Worm (Caenorhabditis elegans) whole organism, early embryonic: ENCODE results near the gene Y71H2AL.2.

Experiments
- B0310.2 ChIP-seq: sonication (generic microtip); optimal IDR thresholded peaks from 2 replicates; lab custom pipeline; 2016; ENCODE audit warnings: mild to moderate bottlenecking, missing genetic modification characterization, missing compliant biosample characterization
- F13C5.2 ChIP-seq: sonication (generic microtip); optimal IDR thresholded peaks from 2 replicates; lab custom pipeline; 2017; ENCODE audit warnings: mild to moderate bottlenecking, missing genetic modification characterization, inconsistent platforms, missing compliant biosample characterization
- aly-1 ChIP-seq: sonication (generic microtip); optimal IDR thresholded peaks from 2 replicates; lab custom pipeline; 2016; ENCODE audit warnings: missing genetic modification characterization, missing compliant biosample characterization
- ama-1 ChIP-seq: fragments of 150-350 bp; optimal IDR thresholded peaks from 2 replicates; lab custom pipeline; 2014
- ceh-13 ChIP-seq: fragments of 200-800 bp; sonication (Bioruptor generic); optimal IDR thresholded peaks from 2 replicates; lab custom pipeline; 2018; ENCODE audit warnings: mild to moderate bottlenecking, missing genetic modification characterization, missing compliant biosample characterization
- ceh-36 ChIP-seq: sonication (generic microtip); optimal IDR thresholded peaks from 2 replicates; lab custom pipeline; 2016; ENCODE audit warnings: missing genetic modification characterization, inconsistent platforms, missing compliant biosample characterization
- ets-7 ChIP-seq: sonication (generic microtip); optimal IDR thresholded peaks from 2 replicates; lab custom pipeline; 2016; ENCODE audit warnings: missing genotype, missing genetic modification characterization, missing compliant biosample characterization
- flt-1 ChIP-seq: fragments of 200-800 bp; sonication (Bioruptor generic); IDR thresholded peaks from 2 replicates; pipeline ENCODE4 v1.3.6; 2022; ENCODE audit warnings: missing genetic modification characterization, missing compliant biosample characterization
- hmbx-1 ChIP-seq: sonication (generic microtip); optimal IDR thresholded peaks from 2 replicates; lab custom pipeline; 2016; ENCODE audit warnings: mild to moderate bottlenecking, missing genetic modification characterization, missing compliant biosample characterization
- hmg-4 ChIP-seq: fragments of 200-800 bp; sonication (Bioruptor generic); optimal IDR thresholded peaks from 2 replicates; lab custom pipeline; 2018; ENCODE audit warnings: mild to moderate bottlenecking, missing genetic modification characterization, missing compliant biosample characterization
- hnd-1 ChIP-seq: sonication (generic microtip); optimal IDR thresholded peaks from 2 replicates; lab custom pipeline; 2016; ENCODE audit warnings: missing genetic modification characterization, missing compliant biosample characterization
- pes-1 ChIP-seq: fragments of 200-800 bp; sonication (Bioruptor generic); IDR thresholded peaks from 2 replicates; pipeline ENCODE4 v1.3.6; 2022; ENCODE audit warnings: missing genetic modification reagents, missing genetic modification characterization, missing compliant biosample characterization
- scrt-1 ChIP-seq: fragments of 200-800 bp; sonication (Bioruptor generic); IDR thresholded peaks from 2 replicates; pipeline ENCODE4 v1.3.6; 2022; ENCODE audit warnings: missing genetic modification characterization, missing compliant biosample characterization
- sea-1 ChIP-seq: fragments of 200-800 bp; sonication (Bioruptor generic); conservative IDR thresholded peaks from 2 replicates; pipeline ENCODE4 v1.3.6; 2022; ENCODE audit warnings: missing genetic modification characterization, missing compliant biosample characterization
- tbx-11 ChIP-seq: fragments of 200-800 bp; sonication (Bioruptor generic); IDR thresholded peaks from 2 replicates; pipeline ENCODE4 v1.3.6; 2022; ENCODE audit warnings: missing genetic modification characterization, missing compliant biosample characterization
- tbx-37 ChIP-seq: fragments of 200-800 bp; sonication (Bioruptor generic); conservative IDR thresholded peaks from 2 replicates; pipeline ENCODE4 v1.3.6; 2022; ENCODE audit warnings: missing genetic modification reagents, missing genetic modification characterization, missing compliant biosample characterization
- tra-4 ChIP-seq: sonication (generic microtip); optimal IDR thresholded peaks from 2 replicates; lab custom pipeline; 2017; ENCODE audit warnings: missing genetic modification characterization, missing compliant biosample characterization

The Y71H2AL.2 gene

DNA sequence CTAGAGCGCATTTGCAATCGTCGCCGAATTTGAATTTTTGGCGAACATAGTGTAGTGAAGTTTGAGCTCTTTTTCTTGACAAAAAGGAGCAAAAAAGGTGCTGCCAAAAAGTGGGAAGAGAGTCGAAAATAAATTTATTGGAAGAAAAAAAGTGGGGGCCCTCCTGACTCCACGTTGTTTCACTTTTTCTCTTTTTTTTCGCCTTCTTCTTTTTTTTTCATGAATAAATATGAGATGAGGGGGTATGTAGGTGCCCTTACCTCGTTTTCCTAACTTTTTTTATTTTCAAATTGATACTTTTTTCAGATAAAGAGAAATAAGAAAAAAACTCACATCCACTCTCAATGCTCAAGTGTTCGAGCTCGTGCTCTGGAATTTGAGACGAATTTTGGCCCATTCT, at the start of gene Y71H2AL.2, which contains the start of the genes Y71H2AL.4 and pbo-1:
Gene Y71H2AL.2, plus strand, starts transcription at position 301 of the 400 bp plus-strand sequence.
Gene Y71H2AL.4, plus strand, starts transcription at position 345 of the 400 bp plus-strand sequence.
Gene pbo-1, minus strand, starts transcription at position 400 of the 400 bp plus-strand sequence.
- TF ChIP-seq ets-7 (tag; lab: Kevin White, UChicago), result no peak
- TF ChIP-seq pes-1 (GFP tag; lab: Robert Waterston, UW), result no peak
- no peak for TF ChIP-seq hmbx-1 (tag; lab: Kevin White, UChicago)
- no peak for TF ChIP-seq F13C5.2 (tag; lab: Kevin White, UChicago)
- no peak for TF ChIP-seq scrt-1 (GFP tag; lab: Robert Waterston, UW)
- no peak for TF ChIP-seq tra-4
- no peak for TF ChIP-seq sea-1 (GFP tag; lab: Robert Waterston, UW)
- no peak for TF ChIP-seq B0310.2 (tag; lab: Kevin White, UChicago)
- no peak for TF ChIP-seq hmg-4 (GFP tag; lab: Kevin White, UChicago)
- no peak for TF ChIP-seq flt-1
- TF ChIP-seq ama-1, result no peak
- no peak for TF ChIP-seq ceh-36 (tag; lab: Kevin White, UChicago)
- no peak for TF ChIP-seq ceh-13
- TF ChIP-seq aly-1 (tag; lab: Kevin White, UChicago), result no peak
- TF ChIP-seq tbx-11 (GFP tag; lab: Robert Waterston, UW), result no peak
- TF ChIP-seq hnd-1 (tag; lab: Kevin White, UChicago), result no peak
- no peak for TF ChIP-seq tbx-37

DNA sequence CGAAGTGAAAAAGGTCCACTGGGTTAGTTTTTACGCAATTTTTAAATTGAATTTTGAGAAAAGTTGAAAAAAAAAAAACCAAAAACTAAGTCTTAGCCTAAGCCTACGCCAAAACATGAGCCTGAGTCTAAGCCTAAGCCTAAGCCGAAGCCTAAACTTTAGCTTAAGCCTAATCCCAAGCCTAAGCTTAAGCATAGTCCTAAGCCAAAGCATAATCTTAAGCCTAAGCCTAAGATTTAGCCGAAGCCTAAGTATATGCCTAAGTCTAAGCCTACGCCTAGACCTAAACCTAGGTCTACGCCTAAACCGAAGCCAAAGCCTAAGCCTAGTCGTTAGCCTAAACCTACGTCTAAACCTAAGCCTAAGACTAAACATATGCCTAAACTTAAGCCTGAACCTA, 44.5 kb upstream of the Y71H2AL.2 start:
- TF ChIP-seq F13C5.2 (tag; lab: Kevin White, UChicago) (no peak), hmbx-1 (tag; lab: Kevin White, UChicago) (no peak), B0310.2 (tag; lab: Kevin White, UChicago) (no peak), hmg-4 (GFP tag; lab: Kevin White, UChicago) (no peak), ceh-36 (tag; lab: Kevin White, UChicago) (peak; percentile 52), ama-1 (no peak), ceh-13 (no peak), pes-1 (GFP tag; lab: Robert Waterston, UW) (no peak)

DNA sequence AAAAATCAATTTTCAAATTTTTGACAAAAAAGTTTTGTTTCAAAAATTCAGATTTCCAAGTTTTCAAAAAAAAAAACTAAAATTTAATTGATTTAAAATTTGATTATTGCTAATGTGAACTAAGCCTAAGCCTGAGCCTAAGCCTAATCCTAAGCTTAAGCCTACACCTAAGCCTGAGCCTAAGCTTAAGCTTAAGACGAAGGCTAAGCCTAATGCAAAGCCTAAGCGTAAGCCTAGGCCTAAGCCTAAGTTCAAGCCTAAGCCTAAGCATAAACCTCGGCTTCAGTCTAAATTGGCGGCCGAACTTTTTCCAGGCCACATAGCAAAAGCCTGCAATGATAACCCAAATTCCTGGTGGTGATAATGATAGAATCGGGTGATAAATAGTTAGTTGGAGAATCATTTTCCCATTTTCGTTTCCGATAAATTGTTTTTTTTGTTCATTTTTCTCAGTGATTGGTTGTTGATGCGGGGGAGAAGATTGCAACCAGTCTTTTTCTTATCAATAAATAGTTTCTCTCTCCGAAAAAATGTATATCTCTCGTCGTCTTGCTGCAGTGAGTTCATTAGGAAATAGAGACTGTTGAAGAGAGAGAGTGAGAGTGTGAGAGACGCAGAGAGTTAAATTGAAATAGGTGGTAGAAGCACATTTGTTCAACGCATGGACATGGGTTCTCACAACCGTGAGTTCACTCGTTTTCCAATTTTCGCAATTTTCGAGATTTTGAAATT, 38.8 kb upstream of the Y71H2AL.2 start:
- TF ChIP-seq ets-7 (tag; lab: Kevin White, UChicago) (no peak), ceh-36 (tag; lab: Kevin White, UChicago) (peak; percentile 47)

DNA sequence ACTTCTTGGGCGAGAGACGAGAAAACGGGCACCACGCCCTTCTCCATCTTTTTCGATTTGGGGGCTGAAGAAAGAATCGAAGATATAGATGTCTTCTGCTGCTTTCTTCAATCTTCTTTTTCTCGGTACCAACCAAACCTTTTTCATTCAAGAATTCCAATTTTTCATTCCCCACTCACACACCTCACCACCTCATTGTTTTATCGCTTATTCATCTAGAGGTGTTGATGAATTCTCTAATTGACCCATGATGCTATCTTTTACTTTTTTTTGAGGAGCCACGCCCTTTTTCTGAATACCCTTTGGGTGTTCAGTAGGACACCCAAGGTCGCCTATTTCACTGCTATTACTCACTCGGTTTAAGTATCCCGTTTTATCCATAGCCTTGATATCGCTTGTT, 34.6 kb upstream of the Y71H2AL.2 start:
- TF ChIP-seq flt-1, result no peak
- no peak for TF ChIP-seq F13C5.2 (tag; lab: Kevin White, UChicago)
- TF ChIP-seq hnd-1 (tag; lab: Kevin White, UChicago), result no peak
- TF ChIP-seq aly-1 (tag; lab: Kevin White, UChicago), result no peak
- no peak for TF ChIP-seq ceh-13
- no peak for TF ChIP-seq tbx-11 (GFP tag; lab: Robert Waterston, UW)
- TF ChIP-seq ets-7 (tag; lab: Kevin White, UChicago), result no peak
- no peak for TF ChIP-seq ama-1
- TF ChIP-seq hmbx-1 (tag; lab: Kevin White, UChicago), result no peak
- no peak for TF ChIP-seq ceh-36 (tag; lab: Kevin White, UChicago)
- TF ChIP-seq B0310.2 (tag; lab: Kevin White, UChicago), result no peak
- no peak for TF ChIP-seq scrt-1 (GFP tag; lab: Robert Waterston, UW)

DNA sequence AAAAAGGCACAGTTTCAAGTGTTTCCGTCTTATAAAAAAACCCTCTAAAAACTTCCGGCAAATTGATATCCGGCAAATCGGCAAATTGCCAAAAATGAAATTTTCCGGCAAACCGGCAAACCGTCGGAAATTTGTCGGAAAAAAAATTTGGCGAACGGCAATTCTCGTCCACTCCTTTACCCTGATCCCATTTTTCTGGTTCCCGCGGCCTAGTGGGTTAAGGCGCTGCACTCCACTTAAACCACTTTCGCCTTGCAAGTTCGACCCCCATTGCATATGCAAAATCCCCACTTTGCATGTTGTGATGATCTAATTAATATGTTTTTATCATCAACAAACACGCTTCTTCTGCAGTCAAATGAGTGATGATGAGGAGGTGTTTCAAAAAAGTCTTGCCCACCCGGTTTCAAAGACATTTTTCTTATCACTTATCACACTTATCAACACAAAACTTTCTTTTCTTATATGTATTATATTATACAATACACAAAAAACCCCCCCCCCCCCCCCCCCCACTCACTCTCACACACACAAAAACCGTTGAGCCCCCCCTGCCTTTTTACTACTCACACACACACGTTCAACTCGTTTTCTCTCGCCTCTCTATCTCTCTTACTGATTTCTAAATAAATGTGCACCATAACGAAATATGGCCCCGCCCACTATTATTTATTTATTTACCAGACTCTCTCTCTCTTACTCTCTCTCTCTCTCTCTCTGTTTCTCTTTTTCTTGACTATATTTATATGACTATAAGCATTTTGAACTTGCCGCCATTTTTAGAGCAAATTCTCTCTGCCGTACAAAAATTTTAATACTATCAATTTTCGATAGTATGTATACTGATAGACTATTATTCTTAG, 33.2 kb upstream of the Y71H2AL.2 start:
- TF ChIP-seq hmbx-1 (tag; lab: Kevin White, UChicago), result no peak
- no peak for TF ChIP-seq tra-4
- TF ChIP-seq ceh-13, result no peak
- no peak for TF ChIP-seq tbx-37
- TF ChIP-seq hnd-1 (tag; lab: Kevin White, UChicago), result no peak
- no peak for TF ChIP-seq sea-1 (GFP tag; lab: Robert Waterston, UW)
- no peak for TF ChIP-seq pes-1 (GFP tag; lab: Robert Waterston, UW)
- no peak for TF ChIP-seq ceh-36 (tag; lab: Kevin White, UChicago)
- no peak for TF ChIP-seq scrt-1 (GFP tag; lab: Robert Waterston, UW)
- TF ChIP-seq B0310.2 (tag; lab: Kevin White, UChicago), result no peak
- no peak for TF ChIP-seq ets-7 (tag; lab: Kevin White, UChicago)
- TF ChIP-seq hmg-4 (GFP tag; lab: Kevin White, UChicago), result no peak
- TF ChIP-seq ama-1, result no peak
- TF ChIP-seq tbx-11 (GFP tag; lab: Robert Waterston, UW), result no peak
- TF ChIP-seq F13C5.2 (tag; lab: Kevin White, UChicago), result no peak

DNA sequence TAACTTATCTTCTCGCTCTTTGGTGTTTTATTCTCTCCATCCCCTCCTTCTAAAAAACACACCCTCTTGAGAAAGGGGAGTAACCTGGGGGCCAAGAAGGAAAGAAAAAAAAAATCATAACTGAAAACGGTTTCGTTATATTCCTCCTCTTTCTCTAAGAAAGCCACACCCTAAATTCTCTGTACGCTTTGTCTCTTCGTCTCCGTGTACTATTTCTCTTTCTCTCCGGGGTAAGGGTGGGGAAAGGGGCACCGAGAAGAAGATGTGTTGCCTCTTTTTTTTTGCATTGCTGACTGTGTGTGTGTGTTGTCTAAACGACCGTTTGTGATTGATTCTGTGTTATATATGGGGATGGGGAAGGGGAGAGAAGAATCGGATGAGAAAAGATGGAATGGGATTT, 30.0 kb upstream of the Y71H2AL.2 start:
- TF ChIP-seq ets-7 (tag; lab: Kevin White, UChicago), result no peak
- TF ChIP-seq pes-1 (GFP tag; lab: Robert Waterston, UW), result no peak
- TF ChIP-seq hmg-4 (GFP tag; lab: Kevin White, UChicago), result no peak
- TF ChIP-seq tra-4, result no peak
- no peak for TF ChIP-seq ama-1
- no peak for TF ChIP-seq tbx-11 (GFP tag; lab: Robert Waterston, UW)
- no peak for TF ChIP-seq B0310.2 (tag; lab: Kevin White, UChicago)
- TF ChIP-seq hmbx-1 (tag; lab: Kevin White, UChicago), result no peak
- no peak for TF ChIP-seq sea-1 (GFP tag; lab: Robert Waterston, UW)
- no peak for TF ChIP-seq F13C5.2 (tag; lab: Kevin White, UChicago)
- TF ChIP-seq scrt-1 (GFP tag; lab: Robert Waterston, UW), result no peak
- TF ChIP-seq flt-1, result no peak
- no peak for TF ChIP-seq tbx-37
